Worm (Caenorhabditis elegans) whole organism, L2 larva: ENCODE data around the gene ZK177.9.

Source experiments
- C34F6.9 ChIP-seq: fragments of 150-350 bp; optimal IDR thresholded peaks from 2 replicates; lab custom pipeline; 2014; ENCODE audit warnings: missing biosample characterization, missing genetic modification characterization
- F13H6.1 ChIP-seq: sonication (generic microtip); optimal IDR thresholded peaks from 2 replicates; lab custom pipeline; 2016; ENCODE audit warnings: missing genetic modification characterization, missing compliant biosample characterization
- ZK546.5 ChIP-seq: sonication (generic microtip); optimal IDR thresholded peaks from 2 replicates; lab custom pipeline; 2017; ENCODE audit warnings: missing biosample characterization, missing genetic modification characterization
- aly-2 ChIP-seq: fragments of 150-350 bp; optimal IDR thresholded peaks from 2 replicates; lab custom pipeline; 2014; ENCODE audit warnings: missing biosample characterization, missing genetic modification characterization
- blmp-1 ChIP-seq: sonication (generic microtip); optimal IDR thresholded peaks from 2 replicates; lab custom pipeline; 2017; ENCODE audit warnings: missing genetic modification characterization, mild to moderate bottlenecking, missing compliant biosample characterization, antibody characterized with exemption, moderate library complexity; ENCODE audit not compliant: insufficient read depth
- ceh-82 ChIP-seq: fragments of 150-350 bp; optimal IDR thresholded peaks from 2 replicates; lab custom pipeline; 2014; ENCODE audit warnings: missing biosample characterization, missing genetic modification characterization
- dmd-4 ChIP-seq: sonication (generic microtip); optimal IDR thresholded peaks from 2 replicates; lab custom pipeline; 2017; ENCODE audit warnings: missing biosample characterization, missing genetic modification characterization
- elt-1 ChIP-seq: fragments of 150-350 bp; optimal IDR thresholded peaks from 2 replicates; lab custom pipeline; 2014; ENCODE audit warnings: missing biosample characterization, missing genetic modification characterization
- elt-3 ChIP-seq: sonication (generic microtip); optimal IDR thresholded peaks from 2 replicates; lab custom pipeline; 2017; ENCODE audit warnings: missing biosample characterization, missing genetic modification characterization
- mdl-1 ChIP-seq, 2 experiments: fragments of 150-350 bp in 1 of 2; sonication (generic microtip) in 1 of 2; optimal IDR thresholded peaks; 2 replicates each; lab custom pipeline; 2017; ENCODE audit warnings: missing biosample characterization in 2 of 2, missing genetic modification characterization in 2 of 2
- nhr-237 ChIP-seq: fragments of 150-350 bp; optimal IDR thresholded peaks from 2 replicates; lab custom pipeline; 2014; ENCODE audit warnings: missing biosample characterization, missing genetic modification characterization
- nhr-77 ChIP-seq: fragments of 150-350 bp; optimal IDR thresholded peaks from 2 replicates; lab custom pipeline; 2014; ENCODE audit warnings: missing biosample characterization, missing genetic modification characterization
- snpc-4 ChIP-seq: fragments of 150-350 bp; optimal IDR thresholded peaks from 2 replicates; lab custom pipeline; 2014; ENCODE audit warnings: missing biosample characterization, missing genetic modification characterization
- unc-62 ChIP-seq: fragments of 150-350 bp; optimal IDR thresholded peaks from 2 replicates; lab custom pipeline; 2014; ENCODE audit warnings: missing biosample characterization, missing genetic modification reagents, missing genetic modification characterization

ce11 chrII:5543476-5544144, 26.1 kb upstream of the ZK177.9 start:
- TF ChIP-seq ceh-82 (tag; lab: Kevin White, UChicago) (peak; percentile 87), nhr-237 (tag; lab: Kevin White, UChicago) (peak; percentile 88), dmd-4 (tag; lab: Kevin White, UChicago) (peak; percentile 71), mdl-1 (tag; optimal IDR thresholded peaks at IDR 0.05; lab: Kevin White, UChicago) (peak; percentile 88 to 92), ZK546.5 (tag; lab: Kevin White, UChicago) (peak; percentile 58), F13H6.1 (tag; lab: Kevin White, UChicago) (peak; percentile 98), elt-3 (tag; lab: Kevin White, UChicago) (no peak), unc-62 (peak; percentile 86), nhr-77 (tag; lab: Kevin White, UChicago) (peak; percentile 65), elt-1 (tag; lab: Kevin White, UChicago) (no peak), aly-2 (tag; lab: Kevin White, UChicago) (peak; percentile 100), snpc-4 (tag; lab: Kevin White, UChicago) (peak; percentile 100), C34F6.9 (tag; lab: Kevin White, UChicago) (peak; percentile 99), blmp-1 (tag; lab: Kevin White, UChicago) (peak; percentile 90)
